Worm (Caenorhabditis elegans): ENCODE results near the gene magu-4.

- TF ChIP-seq ceh-28 (tag; optimal IDR thresholded peaks at IDR 0.05): no peak
- no peak for TF ChIP-seq fkh-2 (tag; optimal IDR thresholded peaks at IDR 0.05)
- no peak for TF ChIP-seq nhr-28 (tag; optimal IDR thresholded peaks at IDR 0.05)
- TF ChIP-seq nhr-77 (tag; optimal IDR thresholded peaks at IDR 0.05): no peak
- no peak for TF ChIP-seq snpc-4 (tag; optimal IDR thresholded peaks at IDR 0.05)
- TF ChIP-seq nhr-12 (tag; optimal IDR thresholded peaks at IDR 0.05): no peak
- no peak for TF ChIP-seq nhr-11 (tag; optimal IDR thresholded peaks at IDR 0.05)
- TF ChIP-seq nhr-237 (tag; optimal IDR thresholded peaks at IDR 0.05): no peak
- TF ChIP-seq fos-1 (tag; optimal IDR thresholded peaks at IDR 0.05): no peak
- TF ChIP-seq ceh-16 (tag; optimal IDR thresholded peaks at IDR 0.05): no peak
Measured at ce11 chrIV:10047108-10047507, 37.6 kb downstream of the magu-4 start, which contains the start of gene T04B2.3.
